Worm (Caenorhabditis elegans) whole organism, L2 larva: Measurements from ENCODE around the gene Y46G5A.36.

Experiments used
- ZK546.5 ChIP-seq: sonication (generic microtip); optimal IDR thresholded peaks from 2 replicates; lab custom pipeline; 2017; ENCODE audit warnings: missing biosample characterization, missing genetic modification characterization
- dmd-4 ChIP-seq: sonication (generic microtip); optimal IDR thresholded peaks from 2 replicates; lab custom pipeline; 2017; ENCODE audit warnings: missing biosample characterization, missing genetic modification characterization
- elt-1 ChIP-seq: fragments of 150-350 bp; optimal IDR thresholded peaks from 2 replicates; lab custom pipeline; 2014; ENCODE audit warnings: missing biosample characterization, missing genetic modification characterization
- gmeb-1 ChIP-seq: fragments of 150-350 bp; optimal IDR thresholded peaks from 2 replicates; lab custom pipeline; 2014; ENCODE audit warnings: missing biosample characterization, missing genetic modification characterization
- nhr-12 ChIP-seq: fragments of 150-350 bp; optimal IDR thresholded peaks from 2 replicates; lab custom pipeline; 2014; ENCODE audit warnings: missing biosample characterization, missing genetic modification characterization
- nhr-237 ChIP-seq: fragments of 150-350 bp; optimal IDR thresholded peaks from 2 replicates; lab custom pipeline; 2014; ENCODE audit warnings: missing biosample characterization, missing genetic modification characterization
- skn-1 ChIP-seq: sonication (generic microtip); optimal IDR thresholded peaks from 2 replicates; lab custom pipeline; 2017; ENCODE audit warnings: missing biosample characterization, missing genetic modification characterization
- snpc-4 ChIP-seq: fragments of 150-350 bp; optimal IDR thresholded peaks from 2 replicates; lab custom pipeline; 2014; ENCODE audit warnings: missing biosample characterization, missing genetic modification characterization
- ztf-11 ChIP-seq: sonication (generic microtip); optimal IDR thresholded peaks from 2 replicates; lab custom pipeline; 2017; ENCODE audit warnings: missing biosample characterization, missing genetic modification characterization
- ztf-4 ChIP-seq: fragments of 150-350 bp; optimal IDR thresholded peaks from 2 replicates; lab custom pipeline; 2014; ENCODE audit warnings: missing biosample characterization, missing genetic modification characterization

ce11 chrII:12809725-12810124 is 13.8 kb upstream of the Y46G5A.36 start:
- TF ChIP-seq gmeb-1 (tag; lab: Kevin White, UChicago), result no peak
- no peak for TF ChIP-seq ztf-11
- TF ChIP-seq nhr-237 (tag; lab: Kevin White, UChicago), result no peak
- no peak for TF ChIP-seq nhr-12
- no peak for TF ChIP-seq snpc-4 (tag; lab: Kevin White, UChicago)
- TF ChIP-seq ZK546.5 (tag; lab: Kevin White, UChicago), result no peak
- no peak for TF ChIP-seq skn-1 (tag; lab: Kevin White, UChicago)
- no peak for TF ChIP-seq ztf-4 (tag; lab: Kevin White, UChicago)
- TF ChIP-seq dmd-4 (tag; lab: Kevin White, UChicago), result no peak
- no peak for TF ChIP-seq elt-1 (tag; lab: Kevin White, UChicago)
